Fruit fly (Drosophila melanogaster): ENCODE data around the gene CG14130.

Gene CG14130

dm6 chr3L:11819639-11820456 lies 4.6 kb downstream of the CG14130 start (continued):
- TF ChIP-seq CG11085 (GFP tag; IDR thresholded peaks at IDR 0.05): no peak
- TF ChIP-seq hkb (optimal IDR thresholded peaks at IDR 0.05): no peak
- peak; percentile 44; the same call in 1 of the 2 replicates for TF ChIP-seq hkb (GFP tag; IDR thresholded peaks at IDR 0.05)
- TF ChIP-seq NFAT (GFP tag; IDR thresholded peaks at IDR 0.05): peak; percentile 56; the same call in 1 of the 2 replicates
- TF ChIP-seq ase (GFP tag; IDR thresholded peaks at IDR 0.05): peak; percentile 55; the same call in 1 of the 3 replicates
- peak; percentile 58; the same call in 1 of the 2 replicates for TF ChIP-seq CG14441 (GFP tag; IDR thresholded peaks at IDR 0.05)
- TF ChIP-seq CG16813 (GFP tag; IDR thresholded peaks at IDR 0.05; ENCODE audit: partially characterized antibody): no peak
- TF ChIP-seq Oaz (GFP tag; IDR thresholded peaks at IDR 0.05): no peak
- peak; percentile 55; the same call in 1 of the 2 replicates for TF ChIP-seq chm (GFP tag; IDR thresholded peaks at IDR 0.05)
- TF ChIP-seq CG11695 (GFP tag; IDR thresholded peaks at IDR 0.05): peak; percentile 53; the same call in 1 of the 3 replicates
- TF ChIP-seq ash1 (GFP tag; optimal IDR thresholded peaks at IDR 0.05): no peak
- peak; percentile 44 for TF ChIP-seq PHDP (tag; optimal IDR thresholded peaks at IDR 0.05)
- peak; percentile 56; the same call in 1 of the 2 replicates for TF ChIP-seq Drgx (GFP tag; IDR thresholded peaks at IDR 0.05)
- 0 out of 2 replicates have a peak, but pooled peaks have one; percentile 22 for TF ChIP-seq CG31224 (GFP tag; IDR thresholded peaks at IDR 0.05)
- peak; percentile 16 for TF ChIP-seq fd3F (GFP tag; optimal IDR thresholded peaks at IDR 0.05)
- TF ChIP-seq CG3163 (GFP tag; optimal IDR thresholded peaks at IDR 0.05): peak; percentile 77
- TF ChIP-seq Poxn (GFP tag; IDR thresholded peaks at IDR 0.05): 0 out of 2 replicates have a peak, but pooled peaks have one; percentile 19
- TF ChIP-seq jigr1 (GFP tag; IDR thresholded peaks at IDR 0.05): no peak
- TF ChIP-seq CG8944 (GFP tag; optimal IDR thresholded peaks at IDR 0.05): no peak
- TF ChIP-seq cwo (GFP tag; optimal IDR thresholded peaks at IDR 0.05): peak; percentile 86
- peak; percentile 63 for TF ChIP-seq sob (GFP tag; IDR thresholded peaks at IDR 0.05)
- no peak for TF ChIP-seq CG4707 (GFP tag; optimal IDR thresholded peaks at IDR 0.05)
- TF ChIP-seq CG12219 (GFP tag; optimal IDR thresholded peaks at IDR 0.05): peak; percentile 34
- no peak for TF ChIP-seq CG15514 (GFP tag; optimal IDR thresholded peaks at IDR 0.05)
- TF ChIP-seq Atf6 (GFP tag; IDR thresholded peaks at IDR 0.05): peak; percentile 70
- no peak for TF ChIP-seq crc (GFP tag; optimal IDR thresholded peaks at IDR 0.05)
- peak; percentile 86 for TF ChIP-seq cg (GFP tag; optimal IDR thresholded peaks at IDR 0.05)
- no peak for TF ChIP-seq CG15479 (GFP tag; optimal IDR thresholded peaks at IDR 0.05)
- no peak for TF ChIP-seq D (optimal IDR thresholded peaks at IDR 0.05)
- TF ChIP-seq D (GFP tag; optimal IDR thresholded peaks at IDR 0.05): no peak
- TF ChIP-seq CG10979 (tag; optimal IDR thresholded peaks at IDR 0.05): peak; percentile 3
- TF ChIP-seq run (tag; optimal IDR thresholded peaks at IDR 0.05): no peak
- no peak for TF ChIP-seq GATAe (GFP tag; conservative IDR thresholded peaks at IDR 0.05)
- TF ChIP-seq tna (GFP tag; IDR thresholded peaks at IDR 0.05; ENCODE audit: partially characterized antibody): peak; percentile 13; the same call in 1 of the 2 replicates
- TF ChIP-seq tgo (GFP tag; IDR thresholded peaks at IDR 0.05): peak; percentile 44; the same call in 1 of the 3 replicates
- TF ChIP-seq mirr (GFP tag; optimal IDR thresholded peaks at IDR 0.05): peak; percentile 54
- no peak for TF ChIP-seq CG8089 (GFP tag; optimal IDR thresholded peaks at IDR 0.05)
- TF ChIP-seq dysf (GFP tag; IDR thresholded peaks at IDR 0.05): peak; percentile 26; the same call in 1 of the 3 replicates
- TF ChIP-seq CG17829 (tag; optimal IDR thresholded peaks at IDR 0.05): peak; percentile 53
- TF ChIP-seq CG34376 (GFP tag; optimal IDR thresholded peaks at IDR 0.05): peak; percentile 68
- TF ChIP-seq grau (tag; optimal IDR thresholded peaks at IDR 0.05): peak; percentile 53
- TF ChIP-seq CG11247 (GFP tag; IDR thresholded peaks at IDR 0.05): 0 out of 2 replicates have a peak, but pooled peaks have one; percentile 32
- TF ChIP-seq dm (GFP tag; optimal IDR thresholded peaks at IDR 0.05): peak; percentile 54
- peak; percentile 32 to 45 for TF ChIP-seq dpn (GFP tag; optimal IDR thresholded peaks at IDR 0.05)
- TF ChIP-seq dimm (GFP tag; IDR thresholded peaks at IDR 0.05): no peak
- TF ChIP-seq Max (GFP tag; optimal IDR thresholded peaks at IDR 0.05): peak; percentile 27
- TF ChIP-seq Stat92E (GFP tag; optimal IDR thresholded peaks at IDR 0.05): peak in 1 of 3 experiments; percentile 36
- TF ChIP-seq Meics (GFP tag; optimal IDR thresholded peaks at IDR 0.05): peak; percentile 53
- TF ChIP-seq CG15011 (GFP tag; optimal IDR thresholded peaks at IDR 0.05): no peak

Data from whole organism, embryonic.